Worm (Caenorhabditis elegans): Measurements from ENCODE around the gene F41G3.19.
A peak's percentile ranks its signal among the peaks of the same experiment; 100 is the strongest.
"Not testable (repeated sequence)": the region's sequence is repeated elsewhere in the genome, so short reads cannot be mapped to it uniquely, and the experiment has no call there.

F41G3.19 gene

ce11 chrII:6776418-6777034 is 24.6 kb upstream of the F41G3.19 start, which contains the start of gene ssup-72 (continued):
- TF ChIP-seq egl-44 (GFP tag; IDR thresholded peaks at IDR 0.05), result no peak

- TF ChIP-seq snpc-4 (GFP tag; optimal IDR thresholded peaks at IDR 0.05); snpc-4 (tag; optimal IDR thresholded peaks at IDR 0.05); madf-8 (GFP tag; conservative IDR thresholded peaks at IDR 0.05); hsf-1 (GFP tag; IDR thresholded peaks at IDR 0.05): not testable (repeated sequence)
Observed at ce11 chrII:6775076-6775475, 23.1 kb upstream of the F41G3.19 start, which contains the start of gene agr-1. agr-1 (minus strand) TSS chrII:6775176.

ce11 chrII:6772482-6772881 is 20.6 kb upstream of the F41G3.19 start:
- TF ChIP-seq ceh-27 (GFP tag; optimal IDR thresholded peaks at IDR 0.05) (peak; percentile 50), Y56A3A.18 (GFP tag; IDR thresholded peaks at IDR 0.05) (no peak), sea-2 (GFP tag; IDR thresholded peaks at IDR 0.05) (no peak)

ce11 chrII:6770030-6770429 is 18.1 kb upstream of the F41G3.19 start:
- TF ChIP-seq die-1 (tag; optimal IDR thresholded peaks at IDR 0.05), result no peak

ce11 chrII:6768014-6768413 is 16.1 kb upstream of the F41G3.19 start, which contains the start of gene F41G3.18:
F41G3.18 (plus strand) TSS chrII:6768314.
- TF ChIP-seq nhr-80 (tag; optimal IDR thresholded peaks at IDR 0.05) (peak; percentile 51), egl-18 (GFP tag; IDR thresholded peaks at IDR 0.05) (no peak), ceh-100 (GFP tag; IDR thresholded peaks at IDR 0.05) (no peak)

ce11 chrII:6764734-6765133 is 12.8 kb upstream of the F41G3.19 start, which contains the start of gene nlp-50:
nlp-50 (plus strand) TSS chrII:6765034.
- TF ChIP-seq madf-3 (GFP tag; IDR thresholded peaks at IDR 0.05) (no peak), Y53G8AR.9 (GFP tag; conservative IDR thresholded peaks at IDR 0.05) (no peak), mxl-1 (tag; optimal IDR thresholded peaks at IDR 0.05) (no peak), dpl-1 (GFP tag; optimal IDR thresholded peaks at IDR 0.05) (no peak), egl-18 (GFP tag; IDR thresholded peaks at IDR 0.05) (no peak), mel-28 (tag; optimal IDR thresholded peaks at IDR 0.05; ENCODE audit: borderline replicate concordance) (no peak), rpc-1 (optimal IDR thresholded peaks at IDR 0.05) (no peak), rpc-1 (tag; optimal IDR thresholded peaks at IDR 0.05) (no peak), cebp-2 (GFP tag; IDR thresholded peaks at IDR 0.05) (no peak), snpc-3.4 (tag; optimal IDR thresholded peaks at IDR 0.05) (no peak), K12H6.12 (tag; optimal IDR thresholded peaks at IDR 0.05) (no peak), F57C9.4 (tag; optimal IDR thresholded peaks at IDR 0.05) (no peak), xnd-1 (tag; optimal IDR thresholded peaks at IDR 0.05) (no peak), ceh-58 (GFP tag; IDR thresholded peaks at IDR 0.05) (no peak), T07F8.4 (tag; optimal IDR thresholded peaks at IDR 0.05) (no peak), fkh-3 (tag; optimal IDR thresholded peaks at IDR 0.05) (no peak), mes-4 (tag; optimal IDR thresholded peaks at IDR 0.05) (no peak), ets-4 (GFP tag; optimal IDR thresholded peaks at IDR 0.05) (no peak), egl-44 (GFP tag; IDR thresholded peaks at IDR 0.05) (no peak), sea-2 (GFP tag; IDR thresholded peaks at IDR 0.05) (no peak), nhr-80 (tag; optimal IDR thresholded peaks at IDR 0.05) (no peak)

- TF ChIP-seq efl-1 (GFP tag; optimal IDR thresholded peaks at IDR 0.05) (no peak), Y67H2A.10 (GFP tag; conservative IDR thresholded peaks at IDR 0.05) (no peak), madf-3 (GFP tag; IDR thresholded peaks at IDR 0.05) (no peak), pbrm-1 (GFP tag; IDR thresholded peaks at IDR 0.05) (no peak), ztf-25 (GFP tag; IDR thresholded peaks at IDR 0.05) (no peak), cebp-2 (GFP tag; IDR thresholded peaks at IDR 0.05) (no peak), mxl-1 (tag; optimal IDR thresholded peaks at IDR 0.05) (no peak), madf-6 (GFP tag; IDR thresholded peaks at IDR 0.05) (no peak), nhr-90 (tag; optimal IDR thresholded peaks at IDR 0.05) (no peak), sptf-2 (GFP tag; optimal IDR thresholded peaks at IDR 0.05) (no peak), lin-40 (tag; optimal IDR thresholded peaks at IDR 0.05) (no peak), Y95B8A.8 (GFP tag; IDR thresholded peaks at IDR 0.05) (no peak), cebp-1 (GFP tag; IDR thresholded peaks at IDR 0.05) (no peak), cebp-1 (tag; optimal IDR thresholded peaks at IDR 0.05) (no peak)
Observed at ce11 chrII:6756232-6756631, 4.3 kb upstream of the F41G3.19 start, which contains the start of gene F41G3.3. F41G3.3 (plus strand) TSS chrII:6756532.

Measured in whole organism, young adult.